Fruit fly (Drosophila melanogaster): ENCODE measurements around the gene mRpS18B.

- no peak for TF ChIP-seq CTCF (optimal IDR thresholded peaks at IDR 0.05)
- TF ChIP-seq CG8478 (optimal IDR thresholded peaks at IDR 0.05), result no peak
Observed at dm6 chr2L:20069158-20070016, 27.7 kb downstream of the mRpS18B start.
